Worm (Caenorhabditis elegans) whole organism, late embryonic: ENCODE measurements around the gene F09F9.5.

Experiments
- C38D4.7 ChIP-seq: fragments of 200-800 bp; sonication (Bioruptor generic); optimal IDR thresholded peaks from 2 replicates; lab custom pipeline; 2018; ENCODE audit warnings: mild to moderate bottlenecking, missing genetic modification characterization, moderate library complexity, missing compliant biosample characterization
- F13H6.1 ChIP-seq: sonication (generic microtip); optimal IDR thresholded peaks from 2 replicates; lab custom pipeline; 2016; ENCODE audit warnings: missing genetic modification characterization, missing compliant biosample characterization
- K02D7.2 ChIP-seq: sonication (generic microtip); optimal IDR thresholded peaks from 2 replicates; lab custom pipeline; 2017; ENCODE audit warnings: mild to moderate bottlenecking, missing genetic modification characterization, missing compliant biosample characterization
- K09A11.1 ChIP-seq: sonication (generic microtip); optimal IDR thresholded peaks from 2 replicates; lab custom pipeline; 2017; ENCODE audit warnings: antibody characterized with exemption, mild to moderate bottlenecking, missing genetic modification characterization, missing compliant biosample characterization; ENCODE audit not compliant: insufficient read depth
- ama-1 ChIP-seq: fragments of 150-350 bp; optimal IDR thresholded peaks from 2 replicates; lab custom pipeline; 2014
- ceh-14 ChIP-seq: sonication (generic microtip); optimal IDR thresholded peaks from 2 replicates; lab custom pipeline; 2016; ENCODE audit warnings: missing genotype, missing genetic modification characterization, missing compliant biosample characterization
- ceh-2 ChIP-seq: sonication (generic microtip); optimal IDR thresholded peaks from 2 replicates; lab custom pipeline; 2016; ENCODE audit warnings: missing genotype, missing genetic modification characterization, missing compliant biosample characterization
- ceh-22 ChIP-seq: sonication (generic microtip); optimal IDR thresholded peaks from 2 replicates; lab custom pipeline; 2017; ENCODE audit warnings: missing biosample characterization, missing genetic modification characterization
- ceh-24 ChIP-seq: sonication (generic microtip); optimal IDR thresholded peaks from 2 replicates; lab custom pipeline; 2016; ENCODE audit warnings: mild to moderate bottlenecking, missing genetic modification characterization, missing compliant biosample characterization
- ceh-30 ChIP-seq: fragments of 150-350 bp; optimal IDR thresholded peaks from 2 replicates; lab custom pipeline; 2014; ENCODE audit warnings: missing biosample characterization, missing genetic modification characterization
- ceh-31 ChIP-seq: sonication (generic microtip); optimal IDR thresholded peaks from 2 replicates; lab custom pipeline; 2016; ENCODE audit warnings: missing genetic modification characterization, missing compliant biosample characterization
- ceh-34 ChIP-seq: sonication (generic microtip); optimal IDR thresholded peaks from 2 replicates; lab custom pipeline; 2016; ENCODE audit warnings: mild to moderate bottlenecking, missing genetic modification characterization, missing compliant biosample characterization
- ceh-6 ChIP-seq: fragments of 200-800 bp; sonication (Bioruptor generic); optimal IDR thresholded peaks from 2 replicates; lab custom pipeline; 2018; ENCODE audit warnings: mild to moderate bottlenecking, missing genetic modification characterization, missing compliant biosample characterization
- ceh-9 ChIP-seq: sonication (generic microtip); optimal IDR thresholded peaks from 2 replicates; lab custom pipeline; 2016; ENCODE audit warnings: mild to moderate bottlenecking, missing genetic modification characterization, inconsistent platforms, missing compliant biosample characterization
- dmd-4 ChIP-seq: sonication (generic microtip); optimal IDR thresholded peaks from 2 replicates; lab custom pipeline; 2016; ENCODE audit warnings: borderline replicate concordance, missing genetic modification characterization, missing compliant biosample characterization
- elt-4 ChIP-seq: sonication (generic microtip); optimal IDR thresholded peaks from 2 replicates; lab custom pipeline; 2016; ENCODE audit warnings: missing genetic modification characterization, missing compliant biosample characterization
- ets-4 ChIP-seq: sonication (generic microtip); optimal IDR thresholded peaks from 2 replicates; lab custom pipeline; 2016; ENCODE audit warnings: missing genetic modification characterization, missing compliant biosample characterization
- fax-1 ChIP-seq: sonication (generic microtip); optimal IDR thresholded peaks from 2 replicates; lab custom pipeline; 2016; ENCODE audit warnings: missing genotype, missing genetic modification characterization, missing compliant biosample characterization
- fkh-10 ChIP-seq: fragments of 150-350 bp; optimal IDR thresholded peaks from 2 replicates; lab custom pipeline; 2014; ENCODE audit warnings: missing biosample characterization, missing genetic modification reagents, missing genetic modification characterization
- fkh-6 ChIP-seq: sonication (generic microtip); optimal IDR thresholded peaks from 2 replicates; lab custom pipeline; 2016; ENCODE audit warnings: missing genetic modification characterization, missing compliant biosample characterization
- hlh-30 ChIP-seq: sonication (generic microtip); optimal IDR thresholded peaks from 2 replicates; lab custom pipeline; 2017; ENCODE audit warnings: antibody characterized with exemption, missing genetic modification characterization, missing compliant biosample characterization; ENCODE audit not compliant: insufficient read depth
- hlh-6 ChIP-seq: sonication (generic microtip); optimal IDR thresholded peaks from 2 replicates; lab custom pipeline; 2016; ENCODE audit warnings: missing genotype, missing genetic modification characterization, missing compliant biosample characterization
- hlh-8 ChIP-seq: sonication (generic microtip); optimal IDR thresholded peaks from 2 replicates; lab custom pipeline; 2016; ENCODE audit warnings: missing genotype, missing genetic modification characterization, missing compliant biosample characterization
- lim-6 ChIP-seq: sonication (generic microtip); optimal IDR thresholded peaks from 2 replicates; lab custom pipeline; 2016; ENCODE audit warnings: missing genetic modification characterization, missing compliant biosample characterization
- lin-11 ChIP-seq: fragments of 200-800 bp; sonication (Bioruptor generic); optimal IDR thresholded peaks from 2 replicates; lab custom pipeline; 2018; ENCODE audit warnings: mild to moderate bottlenecking, missing genetic modification characterization, missing compliant biosample characterization
- madf-2 ChIP-seq: sonication (generic microtip); optimal IDR thresholded peaks from 2 replicates; lab custom pipeline; 2017; ENCODE audit warnings: missing genetic modification characterization, missing compliant biosample characterization
- nfya-1 ChIP-seq: sonication (generic microtip); optimal IDR thresholded peaks from 2 replicates; lab custom pipeline; 2017; ENCODE audit warnings: missing genetic modification characterization, mild to moderate bottlenecking, missing compliant biosample characterization, antibody characterized with exemption, moderate library complexity
- npax-4 ChIP-seq: sonication (generic microtip); optimal IDR thresholded peaks from 2 replicates; lab custom pipeline; 2016; ENCODE audit warnings: missing genetic modification characterization, missing compliant biosample characterization
- pag-3 ChIP-seq: sonication (generic microtip); optimal IDR thresholded peaks from 2 replicates; lab custom pipeline; 2016; ENCODE audit warnings: missing compliant biosample characterization, missing genetic modification characterization, borderline replicate concordance
- pha-2 ChIP-seq: sonication (generic microtip); optimal IDR thresholded peaks from 2 replicates; lab custom pipeline; 2017; ENCODE audit warnings: mild to moderate bottlenecking, missing genetic modification characterization, missing compliant biosample characterization
- pha-4 ChIP-seq: fragments of 150-350 bp; optimal IDR thresholded peaks from 2 replicates; lab custom pipeline; 2018; ENCODE audit warnings: missing biosample characterization, missing genetic modification reagents, missing genetic modification characterization
- pqm-1 ChIP-seq: sonication (generic microtip); optimal IDR thresholded peaks from 2 replicates; lab custom pipeline; 2016; ENCODE audit warnings: missing genetic modification characterization, missing compliant biosample characterization
- ref-2 ChIP-seq: sonication (generic microtip); optimal IDR thresholded peaks from 2 replicates; lab custom pipeline; 2016; ENCODE audit warnings: missing genetic modification characterization, missing compliant biosample characterization
- rnt-1 ChIP-seq: sonication (generic microtip); optimal IDR thresholded peaks from 2 replicates; lab custom pipeline; 2016; ENCODE audit warnings: missing genetic modification characterization, missing compliant biosample characterization
- syd-9 ChIP-seq: sonication (generic microtip); optimal IDR thresholded peaks from 2 replicates; lab custom pipeline; 2016; ENCODE audit warnings: mild to moderate bottlenecking, missing genetic modification characterization, moderate library complexity, missing compliant biosample characterization
- tbx-2 ChIP-seq: sonication (generic microtip); optimal IDR thresholded peaks from 2 replicates; lab custom pipeline; 2016; ENCODE audit warnings: missing genetic modification characterization, missing compliant biosample characterization
- tbx-7 ChIP-seq: sonication (generic microtip); optimal IDR thresholded peaks from 2 replicates; lab custom pipeline; 2016; ENCODE audit warnings: missing genotype, missing genetic modification characterization, missing compliant biosample characterization
- ttx-3 ChIP-seq: sonication (generic microtip); optimal IDR thresholded peaks from 2 replicates; lab custom pipeline; 2016; ENCODE audit warnings: missing genetic modification reagents, missing genetic modification characterization, missing compliant biosample characterization
- unc-42 ChIP-seq: sonication (generic microtip); optimal IDR thresholded peaks from 2 replicates; lab custom pipeline; 2016; ENCODE audit warnings: missing genotype, missing genetic modification characterization, missing compliant biosample characterization
- unc-55 ChIP-seq: sonication (generic microtip); optimal IDR thresholded peaks from 2 replicates; lab custom pipeline; 2017; ENCODE audit warnings: missing biosample characterization, missing genetic modification reagents, missing genetic modification characterization
- unc-86 ChIP-seq: sonication (generic microtip); optimal IDR thresholded peaks from 2 replicates; lab custom pipeline; 2016; ENCODE audit warnings: missing genetic modification characterization, missing compliant biosample characterization

F09F9.5 gene

DNA sequence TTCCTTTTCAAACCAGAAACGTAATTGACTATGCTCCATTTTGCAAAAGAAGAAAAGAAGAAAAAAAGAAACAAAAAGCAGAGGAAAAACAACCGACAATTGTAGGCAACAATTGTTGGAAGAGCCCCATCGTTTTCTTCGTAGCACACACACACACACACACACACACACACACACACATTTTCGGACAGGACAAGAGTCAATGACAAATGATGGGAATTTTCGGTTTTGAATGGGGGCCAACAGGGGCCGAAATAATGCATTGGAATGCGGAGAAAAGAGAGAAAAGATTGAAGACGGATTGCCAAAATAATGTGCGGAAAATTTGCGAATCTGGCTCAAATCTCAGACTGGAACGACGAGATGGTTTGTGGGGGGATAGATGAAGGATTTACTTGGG, 37.1 kb downstream of the F09F9.5 start:
- TF ChIP-seq ceh-6 (GFP tag; lab: Kevin White, UChicago) (no peak), tbx-7 (no peak), pag-3 (no peak), ets-4 (tag; lab: Kevin White, UChicago) (no peak), ama-1 (no peak), nfya-1 (tag; lab: Kevin White, UChicago) (no peak), rnt-1 (tag; lab: Kevin White, UChicago) (no peak), hlh-8 (no peak), pha-4 (tag; lab: Kevin White, UChicago) (no peak), npax-4 (no peak), lim-6 (tag; lab: Kevin White, UChicago) (no peak), dmd-4 (tag; lab: Kevin White, UChicago) (no peak), fkh-6 (no peak), pha-2 (no peak), lin-11 (tag; lab: Kevin White, UChicago) (no peak), pqm-1 (no peak), C38D4.7 (GFP tag; lab: Kevin White, UChicago) (no peak), madf-2 (tag; lab: Kevin White, UChicago) (no peak), ceh-30 (tag; lab: Kevin White, UChicago) (no peak)

DNA sequence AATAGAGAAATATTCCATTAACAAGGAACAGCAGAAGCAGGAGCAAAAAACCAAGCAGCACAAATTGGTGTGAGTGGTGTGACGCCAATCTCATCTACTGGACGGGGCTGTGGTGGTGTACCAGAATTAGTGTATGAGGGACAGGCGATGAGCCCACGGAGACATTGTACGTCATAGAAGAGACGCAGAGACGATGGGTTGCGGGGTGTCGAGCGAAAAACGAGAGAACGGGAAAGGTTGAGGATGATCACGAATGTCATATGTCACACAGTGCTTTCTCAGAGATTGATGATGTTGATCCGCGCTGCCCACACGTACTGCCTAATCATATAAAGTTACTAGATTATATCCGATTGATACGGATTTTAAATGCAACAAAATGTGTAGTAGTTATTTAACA, 40.2 kb downstream of the F09F9.5 start:
- TF ChIP-seq F13H6.1 (no peak), unc-55 (peak; percentile 96), hlh-30 (tag; lab: Kevin White, UChicago) (peak; percentile 52), ttx-3 (no peak), ref-2 (peak; percentile 28), tbx-7 (no peak), ceh-2 (tag; lab: Kevin White, UChicago) (peak; percentile 5), tbx-2 (tag; lab: Kevin White, UChicago) (peak; percentile 41), nfya-1 (tag; lab: Kevin White, UChicago) (peak; percentile 17), ceh-31 (tag; lab: Kevin White, UChicago) (peak; percentile 42)

ce11 chrX:4159185-4159871, 41.6 kb downstream of the F09F9.5 start:
- TF ChIP-seq syd-9 (tag; lab: Kevin White, UChicago), result no peak
- no peak for TF ChIP-seq pha-2
- peak; percentile 93 for TF ChIP-seq unc-42 (tag; lab: Kevin White, UChicago)
- no peak for TF ChIP-seq ceh-22

DNA sequence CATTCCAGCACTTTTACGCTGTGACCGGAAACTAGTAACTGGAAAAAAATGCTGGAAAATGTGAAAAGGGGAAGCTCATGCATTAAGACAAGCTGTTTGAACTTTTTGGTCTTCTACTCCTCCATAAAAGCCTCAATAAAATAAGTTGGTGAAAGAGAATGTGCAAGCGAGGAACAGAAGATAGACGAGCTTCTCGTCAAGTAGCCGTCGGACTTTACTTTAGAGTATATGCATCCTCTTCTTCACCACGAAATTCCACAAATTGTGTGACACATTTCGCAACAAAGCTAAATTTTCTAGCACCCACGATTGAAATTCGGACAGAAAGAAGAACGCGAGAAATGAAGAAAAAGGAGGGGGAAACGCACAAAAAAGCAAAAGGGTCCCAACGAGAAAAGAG, 42.2 kb downstream of the F09F9.5 start:
- TF ChIP-seq pha-4 (tag; lab: Kevin White, UChicago) (no peak), nfya-1 (tag; lab: Kevin White, UChicago) (no peak), hlh-6 (tag; lab: Kevin White, UChicago) (no peak), C38D4.7 (GFP tag; lab: Kevin White, UChicago) (no peak), K02D7.2 (tag; lab: Kevin White, UChicago) (no peak), dmd-4 (tag; lab: Kevin White, UChicago) (no peak), syd-9 (tag; lab: Kevin White, UChicago) (no peak), npax-4 (no peak), ceh-14 (tag; lab: Kevin White, UChicago) (no peak)

DNA sequence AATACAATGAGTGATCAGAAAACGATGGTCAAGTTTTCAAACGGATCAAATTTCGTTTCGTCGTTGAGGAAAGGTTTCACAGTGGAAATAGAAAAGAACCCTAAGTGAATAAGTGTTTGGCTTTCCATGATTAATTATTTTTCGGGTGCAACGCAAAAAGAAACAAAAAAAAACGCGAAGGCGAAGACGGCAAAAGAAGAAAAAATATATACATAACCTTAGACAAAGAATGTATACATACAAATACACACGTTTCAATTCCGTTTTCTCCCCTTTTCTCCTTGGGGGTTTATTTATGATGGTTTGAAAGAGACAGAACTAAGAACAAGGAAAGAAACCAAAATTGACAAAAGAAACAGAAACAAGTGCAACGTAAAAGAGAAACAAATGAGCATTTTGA, 44.2 kb downstream of the F09F9.5 start:
- TF ChIP-seq elt-4 (no peak), unc-86 (no peak), lin-11 (tag; lab: Kevin White, UChicago) (no peak), ceh-9 (no peak), fax-1 (tag; lab: Kevin White, UChicago) (no peak), unc-55 (no peak), ceh-24 (no peak), tbx-2 (tag; lab: Kevin White, UChicago) (no peak), fkh-10 (GFP tag; lab: Kevin White, UChicago) (no peak), ttx-3 (no peak), ceh-34 (tag; lab: Kevin White, UChicago) (no peak), npax-4 (no peak), hlh-8 (no peak), K09A11.1 (no peak), ama-1 (no peak)
